Worm (Caenorhabditis elegans) whole organism, L2 larva: ENCODE measurements around the gene bli-5.

Experiments used
- C34F6.9 ChIP-seq: fragments of 150-350 bp; optimal IDR thresholded peaks from 2 replicates; lab custom pipeline; 2014; ENCODE audit warnings: missing biosample characterization, missing genetic modification characterization
- aly-2 ChIP-seq: fragments of 150-350 bp; optimal IDR thresholded peaks from 2 replicates; lab custom pipeline; 2014; ENCODE audit warnings: missing biosample characterization, missing genetic modification characterization
- ama-1 ChIP-seq: fragments of 150-350 bp; optimal IDR thresholded peaks from 2 replicates; lab custom pipeline; 2018; ENCODE audit warnings: inconsistent platforms
- ceh-82 ChIP-seq: fragments of 150-350 bp; optimal IDR thresholded peaks from 2 replicates; lab custom pipeline; 2014; ENCODE audit warnings: missing biosample characterization, missing genetic modification characterization
- crh-2 ChIP-seq: sonication (generic microtip); optimal IDR thresholded peaks from 2 replicates; lab custom pipeline; 2017; ENCODE audit warnings: missing biosample characterization, missing genetic modification characterization
- elt-1 ChIP-seq: fragments of 150-350 bp; optimal IDR thresholded peaks from 2 replicates; lab custom pipeline; 2014; ENCODE audit warnings: missing biosample characterization, missing genetic modification characterization
- lin-39 ChIP-seq: fragments of 150-350 bp; optimal IDR thresholded peaks from 2 replicates; lab custom pipeline; 2014; ENCODE audit warnings: missing biosample characterization, missing genetic modification reagents, missing genetic modification characterization
- nhr-77 ChIP-seq: fragments of 150-350 bp; optimal IDR thresholded peaks from 2 replicates; lab custom pipeline; 2014; ENCODE audit warnings: missing biosample characterization, missing genetic modification characterization
- unc-39 ChIP-seq: fragments of 150-350 bp; optimal IDR thresholded peaks from 2 replicates; lab custom pipeline; 2014; ENCODE audit warnings: missing biosample characterization, missing genetic modification characterization
- zag-1 ChIP-seq: fragments of 150-350 bp; optimal IDR thresholded peaks from 2 replicates; lab custom pipeline; 2014; ENCODE audit warnings: missing biosample characterization, missing genetic modification characterization

- no peak for TF ChIP-seq aly-2 (tag; lab: Kevin White, UChicago)
- no peak for TF ChIP-seq nhr-77 (tag; lab: Kevin White, UChicago)
- no peak for TF ChIP-seq ama-1 (lab: Kevin White, UChicago)
- TF ChIP-seq unc-39 (tag; lab: Kevin White, UChicago), result no peak
- TF ChIP-seq lin-39 (tag; lab: Kevin White, UChicago), result no peak
- TF ChIP-seq crh-2 (tag; lab: Kevin White, UChicago), result no peak
- no peak for TF ChIP-seq elt-1 (tag; lab: Kevin White, UChicago)
- no peak for TF ChIP-seq zag-1
- no peak for TF ChIP-seq C34F6.9
- TF ChIP-seq ceh-82 (tag; lab: Kevin White, UChicago), result no peak
Measured at ce11 chrIII:13381684-13382083, 47.9 kb downstream of the bli-5 start.
